Worm (Caenorhabditis elegans): Measurements from ENCODE around the gene F48G7.4.

The F48G7.4 gene

DNA sequence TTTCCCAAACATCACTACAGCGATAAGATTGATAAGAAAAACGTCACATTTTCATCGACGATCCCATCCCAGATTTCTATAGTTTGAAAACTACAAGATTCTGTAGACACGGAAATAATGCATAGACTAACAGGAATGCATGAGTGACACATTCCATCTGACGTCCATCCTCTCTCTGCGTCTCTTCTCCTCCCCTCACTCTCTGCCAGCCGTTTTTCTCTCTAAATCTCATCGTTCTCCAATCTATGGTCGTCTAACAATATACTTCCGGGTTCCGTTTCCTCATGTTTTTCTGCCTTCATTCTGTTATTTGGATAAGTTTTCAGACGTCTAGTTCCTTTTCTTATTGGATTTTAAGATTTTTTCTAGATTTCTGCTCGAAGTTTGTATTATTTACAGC is at the start of gene F48G7.4:
F48G7.4 (plus strand) TSS at position 400 of the 400 bp plus-strand sequence.
- TF ChIP-seq elt-1 (tag; optimal IDR thresholded peaks at IDR 0.05) (peak; percentile 64), mdl-1 (tag; optimal IDR thresholded peaks at IDR 0.05) (peak; percentile 22), nhr-25 (tag; optimal IDR thresholded peaks at IDR 0.05) (peak; percentile 4), lsy-12 (tag; optimal IDR thresholded peaks at IDR 0.05) (no peak), fkh-2 (tag; optimal IDR thresholded peaks at IDR 0.05) (no peak), lin-39 (tag; optimal IDR thresholded peaks at IDR 0.05) (peak; percentile 23), pha-4 (tag; optimal IDR thresholded peaks at IDR 0.05) (no peak), nhr-76 (tag; optimal IDR thresholded peaks at IDR 0.05) (no peak), ceh-28 (tag; optimal IDR thresholded peaks at IDR 0.05) (peak; percentile 74), ZK546.5 (tag; optimal IDR thresholded peaks at IDR 0.05) (no peak), ztf-11 (tag; optimal IDR thresholded peaks at IDR 0.05) (no peak), nhr-237 (tag; optimal IDR thresholded peaks at IDR 0.05) (no peak), ceh-16 (tag; optimal IDR thresholded peaks at IDR 0.05) (no peak), nhr-12 (tag; optimal IDR thresholded peaks at IDR 0.05) (no peak), eor-1 (tag; optimal IDR thresholded peaks at IDR 0.05) (no peak), ztf-4 (tag; optimal IDR thresholded peaks at IDR 0.05) (no peak), sea-2 (GFP tag; optimal IDR thresholded peaks at IDR 0.05) (no peak), ama-1 (optimal IDR thresholded peaks at IDR 0.05) (no peak), nhr-11 (tag; optimal IDR thresholded peaks at IDR 0.05) (peak; percentile 58), nhr-43 (tag; optimal IDR thresholded peaks at IDR 0.05; ENCODE audit: poor library complexity, severe bottlenecking) (no peak), fos-1 (tag; optimal IDR thresholded peaks at IDR 0.05) (no peak), unc-62 (GFP tag; optimal IDR thresholded peaks at IDR 0.05) (peak; percentile 94), nhr-77 (tag; optimal IDR thresholded peaks at IDR 0.05) (no peak), snpc-4 (tag; optimal IDR thresholded peaks at IDR 0.05) (peak; percentile 85), lin-15B (tag; optimal IDR thresholded peaks at IDR 0.05) (peak; percentile 66), pqm-1 (tag; optimal IDR thresholded peaks at IDR 0.05) (peak; percentile 44), hmg-11 (tag; optimal IDR thresholded peaks at IDR 0.05) (peak; percentile 84), daf-12 (tag; optimal IDR thresholded peaks at IDR 0.05) (no peak), aly-2 (tag; optimal IDR thresholded peaks at IDR 0.05) (no peak), unc-39 (tag; optimal IDR thresholded peaks at IDR 0.05) (no peak), R02D3.7 (tag; optimal IDR thresholded peaks at IDR 0.05) (peak; percentile 8), tbx-2 (tag; optimal IDR thresholded peaks at IDR 0.05) (peak; percentile 57), nhr-23 (tag; optimal IDR thresholded peaks at IDR 0.05) (peak; percentile 73), elt-2 (tag; optimal IDR thresholded peaks at IDR 0.05) (no peak), ceh-82 (tag; optimal IDR thresholded peaks at IDR 0.05) (no peak), fkh-10 (GFP tag; optimal IDR thresholded peaks at IDR 0.05) (no peak), elt-3 (tag; optimal IDR thresholded peaks at IDR 0.05) (no peak), skn-1 (tag; optimal IDR thresholded peaks at IDR 0.05) (no peak), jun-1 (tag; optimal IDR thresholded peaks at IDR 0.05) (peak; percentile 83), ceh-9 (tag; optimal IDR thresholded peaks at IDR 0.05) (no peak), egl-27 (tag; optimal IDR thresholded peaks at IDR 0.05) (peak; percentile 51), nfya-1 (tag; optimal IDR thresholded peaks at IDR 0.05; ENCODE audit: insufficient read depth) (peak; percentile 70), nhr-28 (tag; optimal IDR thresholded peaks at IDR 0.05) (no peak), nhr-67 (tag; optimal IDR thresholded peaks at IDR 0.05) (no peak), egl-5 (tag; optimal IDR thresholded peaks at IDR 0.05) (no peak), mml-1 (tag; optimal IDR thresholded peaks at IDR 0.05) (no peak), zag-1 (tag; optimal IDR thresholded peaks at IDR 0.05) (no peak)

DNA sequence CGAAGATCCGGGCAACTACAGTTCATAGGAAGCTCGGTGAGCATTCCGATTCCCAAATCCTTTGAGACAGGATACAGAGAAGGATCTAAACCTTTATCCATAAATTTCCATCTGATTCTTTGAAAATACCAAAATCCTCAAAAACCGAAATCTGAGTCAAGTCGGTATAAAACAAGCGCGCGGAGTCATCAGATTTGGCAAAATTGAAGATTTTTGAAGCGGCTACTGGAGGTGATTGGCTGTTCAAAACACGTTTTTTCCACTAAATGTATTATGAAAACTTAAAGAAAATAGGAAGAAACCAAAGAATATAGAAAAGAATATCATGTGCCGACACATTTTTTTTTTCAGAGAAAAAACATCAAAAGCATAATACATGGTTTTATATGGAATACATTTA is 44.6 kb upstream of the F48G7.4 start, which contains the start of gene C14C6.13:
C14C6.13 (minus strand) TSS at position 101 of the 400 bp plus-strand sequence.
- no peak for TF ChIP-seq unc-39 (tag; optimal IDR thresholded peaks at IDR 0.05)
- no peak for TF ChIP-seq fkh-2 (tag; optimal IDR thresholded peaks at IDR 0.05)
- TF ChIP-seq nhr-11 (tag; optimal IDR thresholded peaks at IDR 0.05) = no peak
- TF ChIP-seq elt-1 (tag; optimal IDR thresholded peaks at IDR 0.05) = no peak
- no peak for TF ChIP-seq skn-1 (tag; optimal IDR thresholded peaks at IDR 0.05)
